Worm (Caenorhabditis elegans) whole organism, midembryonic: ENCODE results near the gene fbxb-92.

Experiments
- T22C8.4 ChIP-seq: fragments of 200-800 bp; sonication (Bioruptor generic); IDR thresholded peaks from 2 replicates; pipeline ENCODE4 v1.3.6; 2022; ENCODE audit warnings: missing genetic modification characterization, missing compliant biosample characterization
- cog-1 ChIP-seq: sonication (generic microtip); optimal IDR thresholded peaks from 2 replicates; lab custom pipeline; 2016; ENCODE audit warnings: missing genetic modification characterization, missing compliant biosample characterization
- flt-1 ChIP-seq: fragments of 200-800 bp; sonication (Bioruptor generic); IDR thresholded peaks from 2 replicates; pipeline ENCODE4 v1.3.6; 2022; ENCODE audit warnings: missing genetic modification characterization, missing compliant biosample characterization
- tab-1 ChIP-seq: fragments of 200-800 bp; sonication (Bioruptor generic); IDR thresholded peaks from 2 replicates; pipeline ENCODE4 v1.3.6; 2022; ENCODE audit warnings: missing genetic modification characterization, missing compliant biosample characterization
- ztf-23 ChIP-seq: fragments of 200-800 bp; sonication (Bioruptor generic); IDR thresholded peaks from 2 replicates; pipeline ENCODE4 v1.3.6; 2022; ENCODE audit warnings: missing genetic modification reagents, missing genetic modification characterization, missing compliant biosample characterization
- ztf-29 ChIP-seq: fragments of 200-800 bp; sonication (Bioruptor generic); IDR thresholded peaks from 2 replicates; pipeline ENCODE4 v1.3.6; 2022; ENCODE audit warnings: missing genetic modification reagents, missing genetic modification characterization, missing compliant biosample characterization

- TF ChIP-seq T22C8.4: no peak
- TF ChIP-seq tab-1: no peak
- no peak for TF ChIP-seq ztf-29 (GFP tag; lab: Robert Waterston, UW)
- no peak for TF ChIP-seq ztf-23 (GFP tag; lab: Robert Waterston, UW)
- TF ChIP-seq cog-1 (tag; lab: Kevin White, UChicago): no peak
- TF ChIP-seq flt-1 (GFP tag; lab: Robert Waterston, UW): no peak
These were observed 35.1 kb upstream of the fbxb-92 start, which contains the start of gene T24E12.2 for ce11 chrII:3782309-3783000.
